Fruit fly (Drosophila melanogaster): ENCODE data around the gene Rcc1.
A peak's percentile ranks its signal among the peaks of the same experiment; 100 is the strongest.

Rcc1 gene

dm6 chr3L:5920778-5921177 lies 11.8 kb downstream of the Rcc1 start:
- TF ChIP-seq CG17801 (GFP tag; optimal IDR thresholded peaks at IDR 0.05; ENCODE audit: partially characterized antibody) = no peak

- TF ChIP-seq CG17801 (GFP tag; optimal IDR thresholded peaks at IDR 0.05; ENCODE audit: partially characterized antibody) = no peak
Observed at dm6 chr3L:5907077-5907476, 25.5 kb downstream of the Rcc1 start, which contains the start of gene CG13288. CG13288 (plus strand) TSS chr3L:5907381.

dm6 chr3L:5906599-5906998 lies 26.0 kb downstream of the Rcc1 start, which contains the start of gene CG10486:
CG10486 (minus strand) TSS chr3L:5906699.
- TF ChIP-seq CG17801 (GFP tag; optimal IDR thresholded peaks at IDR 0.05; ENCODE audit: partially characterized antibody) = no peak

dm6 chr3L:5903955-5904354 lies 28.6 kb downstream of the Rcc1 start, which contains the start of gene CG32413:
CG32413 (minus strand) TSS chr3L:5904055.
- no peak for TF ChIP-seq CG17801 (GFP tag; optimal IDR thresholded peaks at IDR 0.05; ENCODE audit: partially characterized antibody)

- TF ChIP-seq CG17801 (GFP tag; optimal IDR thresholded peaks at IDR 0.05; ENCODE audit: partially characterized antibody) = no peak
Observed at dm6 chr3L:5902189-5902765, 30.3 kb downstream of the Rcc1 start, which contains the start of gene QC. QC (minus strand) TSS chr3L:5902456.

dm6 chr3L:5899305-5899704 lies 33.3 kb downstream of the Rcc1 start, which contains the start of gene CG32409:
CG32409 (plus strand) TSS chr3L:5899528.
- peak; percentile 5 for TF ChIP-seq CG17801 (GFP tag; optimal IDR thresholded peaks at IDR 0.05; ENCODE audit: partially characterized antibody)

- TF ChIP-seq CG17801 (GFP tag; optimal IDR thresholded peaks at IDR 0.05; ENCODE audit: partially characterized antibody) = no peak
Observed at dm6 chr3L:5897228-5897688, 35.3 kb downstream of the Rcc1 start, which contains the start of the genes PolE2 and CG5592. PolE2 (minus strand) TSS chr3L:5897435. CG5592 (plus strand) TSS chr3L:5897638.

- TF ChIP-seq CG17801 (GFP tag; optimal IDR thresholded peaks at IDR 0.05; ENCODE audit: partially characterized antibody) = no peak
Observed at dm6 chr3L:5893063-5893462, 39.5 kb downstream of the Rcc1 start.

- TF ChIP-seq CG17801 (GFP tag; optimal IDR thresholded peaks at IDR 0.05; ENCODE audit: partially characterized antibody) = no peak
Observed at dm6 chr3L:5891812-5892211, 40.8 kb downstream of the Rcc1 start.

dm6 chr3L:5891114-5891513 lies 41.5 kb downstream of the Rcc1 start:
- no peak for TF ChIP-seq CG17801 (GFP tag; optimal IDR thresholded peaks at IDR 0.05; ENCODE audit: partially characterized antibody)

dm6 chr3L:5884735-5885134 lies 47.8 kb downstream of the Rcc1 start:
- TF ChIP-seq CG17801 (GFP tag; optimal IDR thresholded peaks at IDR 0.05; ENCODE audit: partially characterized antibody) = no peak

- no peak for TF ChIP-seq CG17801 (GFP tag; optimal IDR thresholded peaks at IDR 0.05; ENCODE audit: partially characterized antibody)
Observed at dm6 chr3L:5882209-5882403, 50.5 kb downstream of the Rcc1 start, which contains the start of gene CG13287. CG13287 (plus strand) TSS chr3L:5882304.

dm6 chr3L:5881310-5882208 lies 51.0 kb downstream of the Rcc1 start:
- TF ChIP-seq CG17801 (GFP tag; optimal IDR thresholded peaks at IDR 0.05; ENCODE audit: partially characterized antibody) = no peak
